Worm (Caenorhabditis elegans): ENCODE results near the gene dhcr-24.

Gene dhcr-24

ce11 chrX:2596605-2597004 is 32.7 kb upstream of the dhcr-24 start (continued):
- TF ChIP-seq zag-1 (tag; optimal IDR thresholded peaks at IDR 0.05) = no peak
- TF ChIP-seq sptf-1 (tag; optimal IDR thresholded peaks at IDR 0.05) = no peak
- TF ChIP-seq efl-1 (optimal IDR thresholded peaks at IDR 0.05) = no peak
- TF ChIP-seq efl-1 (GFP tag; optimal IDR thresholded peaks at IDR 0.05 in 1 of 2) = no peak
- TF ChIP-seq Y116A8C.19 (tag; optimal IDR thresholded peaks at IDR 0.05; ENCODE audit: borderline replicate concordance) = no peak
- no peak for TF ChIP-seq unc-98 (GFP tag; IDR thresholded peaks at IDR 0.05)
- peak; percentile 10 for TF ChIP-seq unc-86 (tag; optimal IDR thresholded peaks at IDR 0.05)
- TF ChIP-seq nhr-77 (tag; optimal IDR thresholded peaks at IDR 0.05) = no peak
- TF ChIP-seq tbx-2 (tag; optimal IDR thresholded peaks at IDR 0.05) = no peak
- no peak for TF ChIP-seq hpl-2 (GFP tag; optimal IDR thresholded peaks at IDR 0.05)
- no peak for TF ChIP-seq rnt-1 (tag; optimal IDR thresholded peaks at IDR 0.05)
- TF ChIP-seq mab-9 (GFP tag; IDR thresholded peaks at IDR 0.05) = no peak
- TF ChIP-seq egl-13 (tag; optimal IDR thresholded peaks at IDR 0.05) = peak; percentile 82
- no peak for TF ChIP-seq vab-15 (tag; optimal IDR thresholded peaks at IDR 0.05)
- TF ChIP-seq pqm-1 (tag; optimal IDR thresholded peaks at IDR 0.05) = no peak
- no peak for TF ChIP-seq tlp-1 (tag; optimal IDR thresholded peaks at IDR 0.05)
- TF ChIP-seq ets-5 (GFP tag; IDR thresholded peaks at IDR 0.05) = no peak
- TF ChIP-seq alr-1 (tag; optimal IDR thresholded peaks at IDR 0.05; ENCODE audit: borderline replicate concordance) = no peak
- TF ChIP-seq nhr-76 (tag; optimal IDR thresholded peaks at IDR 0.05) = no peak
- TF ChIP-seq ces-1 (GFP tag; optimal IDR thresholded peaks at IDR 0.05) = no peak
- no peak for TF ChIP-seq F16B12.6 (tag; optimal IDR thresholded peaks at IDR 0.05)
- no peak for TF ChIP-seq lin-39 (tag; optimal IDR thresholded peaks at IDR 0.05)
- peak; percentile 69 for TF ChIP-seq ceh-8 (GFP tag; optimal IDR thresholded peaks at IDR 0.05)
- TF ChIP-seq efl-3 (GFP tag; optimal IDR thresholded peaks at IDR 0.05) = no peak
- peak; percentile 9 for TF ChIP-seq xbp-1 (tag; optimal IDR thresholded peaks at IDR 0.05)

- TF ChIP-seq efl-1 (optimal IDR thresholded peaks at IDR 0.05) (no peak), efl-1 (GFP tag; optimal IDR thresholded peaks at IDR 0.05 in 1 of 2) (peak in 1 of 2 experiments; percentile 93), ces-1 (GFP tag; optimal IDR thresholded peaks at IDR 0.05) (no peak)
These were observed 31.8 kb upstream of the dhcr-24 start for ce11 chrX:2595757-2596059.

ce11 chrX:2595027-2595756 is 31.2 kb upstream of the dhcr-24 start:
- no peak for TF ChIP-seq zag-1 (tag; optimal IDR thresholded peaks at IDR 0.05)
- no peak for TF ChIP-seq grh-1 (GFP tag; IDR thresholded peaks at IDR 0.05)
- TF ChIP-seq unc-130 (tag; optimal IDR thresholded peaks at IDR 0.05) = peak; percentile 13
- peak; percentile 72 for TF ChIP-seq rnt-1 (tag; optimal IDR thresholded peaks at IDR 0.05)
- TF ChIP-seq C04F5.9 (tag; optimal IDR thresholded peaks at IDR 0.05) = no peak
- TF ChIP-seq unc-98 (GFP tag; IDR thresholded peaks at IDR 0.05) = no peak
- no peak for TF ChIP-seq ces-1 (GFP tag; optimal IDR thresholded peaks at IDR 0.05)
- peak; percentile 68 for TF ChIP-seq lin-14 (GFP tag; optimal IDR thresholded peaks at IDR 0.05)
- peak in 1 of 3 experiments; percentile 21 for TF ChIP-seq ceh-82 (tag; optimal IDR thresholded peaks at IDR 0.05)
- no peak for TF ChIP-seq lin-39 (tag; optimal IDR thresholded peaks at IDR 0.05)
- no peak for TF ChIP-seq C34B4.2 (tag; optimal IDR thresholded peaks at IDR 0.05)
- TF ChIP-seq nhr-47 (tag; optimal IDR thresholded peaks at IDR 0.05) = peak; percentile 39
- TF ChIP-seq nhr-85 (tag) = peak; percentile 70
- TF ChIP-seq swsn-7 (tag; optimal IDR thresholded peaks at IDR 0.05) = peak; percentile 3
- TF ChIP-seq nhr-84 (tag; optimal IDR thresholded peaks at IDR 0.05) = no peak
- peak in 2 of 6 experiments; percentile 5 to 8 for TF ChIP-seq elt-3 (tag; optimal IDR thresholded peaks at IDR 0.05)
- TF ChIP-seq ets-5 (GFP tag; IDR thresholded peaks at IDR 0.05) = no peak
- TF ChIP-seq sox-4 (tag; optimal IDR thresholded peaks at IDR 0.05) = no peak
- no peak for TF ChIP-seq aly-2 (tag; optimal IDR thresholded peaks at IDR 0.05)
- TF ChIP-seq mep-1 (tag; optimal IDR thresholded peaks at IDR 0.05) = peak; percentile 32
- TF ChIP-seq xbp-1 (tag; optimal IDR thresholded peaks at IDR 0.05) = no peak
- TF ChIP-seq irx-1 (tag; optimal IDR thresholded peaks at IDR 0.05) = no peak
- TF ChIP-seq snu-23 (GFP tag; optimal IDR thresholded peaks at IDR 0.05) = peak; percentile 32
- peak; percentile 10 to 46 for TF ChIP-seq lsy-2 (tag; optimal IDR thresholded peaks at IDR 0.05)
- TF ChIP-seq dpl-1 (GFP tag; optimal IDR thresholded peaks at IDR 0.05) = no peak
- no peak for TF ChIP-seq nhr-237 (tag; optimal IDR thresholded peaks at IDR 0.05)
- peak in 1 of 2 experiments; percentile 13 for TF ChIP-seq efl-1 (optimal IDR thresholded peaks at IDR 0.05)
- no peak for TF ChIP-seq efl-1 (GFP tag; optimal IDR thresholded peaks at IDR 0.05 in 1 of 2)
- TF ChIP-seq hlh-4 (tag; optimal IDR thresholded peaks at IDR 0.05) = no peak
- no peak for TF ChIP-seq nhr-19 (GFP tag; conservative IDR thresholded peaks at IDR 0.05)
- no peak for TF ChIP-seq unc-30 (tag; optimal IDR thresholded peaks at IDR 0.05)
- TF ChIP-seq blmp-1 (tag; optimal IDR thresholded peaks at IDR 0.05) = peak; percentile 71
- no peak for TF ChIP-seq mdl-1 (tag; optimal IDR thresholded peaks at IDR 0.05)

Data from whole organism, L1 larva.